Worm (Caenorhabditis elegans) whole organism, mixed stage, embryonic: Measurements from ENCODE around the gene pcm-1.

Source experiments
- M03D4.4 ChIP-seq: sonication (generic microtip); optimal IDR thresholded peaks from 2 replicates; lab custom pipeline; 2017; ENCODE audit warnings: mild to moderate bottlenecking, missing genetic modification characterization, missing compliant biosample characterization
- bed-3 ChIP-seq: fragments of 200-800 bp; sonication (Bioruptor generic); optimal IDR thresholded peaks from 3 replicates; lab custom pipeline; 2018; ENCODE audit warnings: mild to moderate bottlenecking, missing genetic modification characterization, moderate library complexity, missing compliant biosample characterization
- blmp-1 ChIP-seq: fragments of 150-350 bp; optimal IDR thresholded peaks from 2 replicates; lab custom pipeline; 2014; ENCODE audit warnings: missing biosample characterization, missing genetic modification characterization
- ceh-39 ChIP-seq: fragments of 150-350 bp; optimal IDR thresholded peaks from 2 replicates; lab custom pipeline; 2014; ENCODE audit warnings: missing biosample characterization, missing genetic modification characterization
- ceh-43 ChIP-seq: fragments of 200-800 bp; sonication (Bioruptor generic); optimal IDR thresholded peaks from 2 replicates; lab custom pipeline; 2018; ENCODE audit warnings: mild to moderate bottlenecking, missing genetic modification characterization, moderate library complexity, missing compliant biosample characterization
- ceh-83 ChIP-seq: fragments of 200-800 bp; sonication (Bioruptor generic); optimal IDR thresholded peaks from 2 replicates; lab custom pipeline; 2018; ENCODE audit warnings: mild to moderate bottlenecking, missing genetic modification characterization, missing compliant biosample characterization
- ces-1 ChIP-seq: fragments of 150-350 bp; optimal IDR thresholded peaks from 2 replicates; lab custom pipeline; 2014; ENCODE audit warnings: missing biosample characterization, missing genetic modification reagents, missing genetic modification characterization
- cnd-1 ChIP-seq: fragments of 200-800 bp; sonication (Bioruptor generic); optimal IDR thresholded peaks from 2 replicates; lab custom pipeline; 2018; ENCODE audit warnings: mild to moderate bottlenecking, missing genetic modification characterization, missing compliant biosample characterization
- drap-1 ChIP-seq: fragments of 200-800 bp; sonication (Bioruptor generic); optimal IDR thresholded peaks from 3 replicates; lab custom pipeline; 2018; ENCODE audit warnings: mild to moderate bottlenecking, missing genetic modification characterization, missing compliant biosample characterization
- elt-1 ChIP-seq: sonication (generic microtip); optimal IDR thresholded peaks from 2 replicates; lab custom pipeline; 2017; ENCODE audit warnings: missing genetic modification characterization, mild to moderate bottlenecking, missing compliant biosample characterization, antibody characterized with exemption, moderate library complexity, borderline replicate concordance; ENCODE audit not compliant: insufficient read depth
- elt-3 ChIP-seq: fragments of 150-350 bp; optimal IDR thresholded peaks from 2 replicates; lab custom pipeline; 2014; ENCODE audit warnings: missing biosample characterization, missing genetic modification characterization
- flh-1 ChIP-seq: fragments of 200-800 bp; sonication (Bioruptor generic); optimal IDR thresholded peaks from 2 replicates; lab custom pipeline; 2018; ENCODE audit warnings: mild to moderate bottlenecking, missing genetic modification characterization, moderate library complexity, missing compliant biosample characterization
- ham-2 ChIP-seq: fragments of 200-800 bp; sonication (Bioruptor generic); optimal IDR thresholded peaks from 2 replicates; lab custom pipeline; 2018; ENCODE audit warnings: mild to moderate bottlenecking, missing genetic modification characterization, missing compliant biosample characterization
- hlh-1 ChIP-seq: fragments of 150-350 bp; optimal IDR thresholded peaks from 2 replicates; lab custom pipeline; 2014; ENCODE audit warnings: missing biosample characterization, missing genetic modification reagents, missing genetic modification characterization
- lin-13 ChIP-seq: fragments of 150-350 bp; optimal IDR thresholded peaks from 2 replicates; lab custom pipeline; 2014; ENCODE audit warnings: missing biosample characterization, missing genetic modification characterization
- lin-32 ChIP-seq: fragments of 200-800 bp; sonication (Bioruptor generic); optimal IDR thresholded peaks from 2 replicates; lab custom pipeline; 2018; ENCODE audit warnings: mild to moderate bottlenecking, missing genetic modification characterization, missing compliant biosample characterization
- lsy-2 ChIP-seq: fragments of 150-350 bp; optimal IDR thresholded peaks from 2 replicates; lab custom pipeline; 2014; ENCODE audit warnings: missing biosample characterization, missing genetic modification characterization
- mab-5 ChIP-seq: fragments of 150-350 bp; optimal IDR thresholded peaks from 2 replicates; lab custom pipeline; 2014; ENCODE audit warnings: missing biosample characterization, missing genetic modification characterization
- mep-1 ChIP-seq: fragments of 150-350 bp; optimal IDR thresholded peaks from 2 replicates; lab custom pipeline; 2017; ENCODE audit warnings: missing biosample characterization, missing genetic modification reagents, missing genetic modification characterization, inconsistent platforms
- mls-2 ChIP-seq: sonication (generic microtip); optimal IDR thresholded peaks from 2 replicates; lab custom pipeline; 2016; ENCODE audit warnings: mild to moderate bottlenecking, missing genetic modification characterization, moderate library complexity, missing compliant biosample characterization
- nhr-12 ChIP-seq: fragments of 150-350 bp; optimal IDR thresholded peaks from 2 replicates; lab custom pipeline; 2014; ENCODE audit warnings: missing biosample characterization, missing genetic modification characterization
- nhr-2 ChIP-seq: fragments of 150-350 bp; optimal IDR thresholded peaks from 2 replicates; lab custom pipeline; 2014; ENCODE audit warnings: missing biosample characterization, missing genetic modification characterization
- nhr-237 ChIP-seq: fragments of 150-350 bp; optimal IDR thresholded peaks from 2 replicates; lab custom pipeline; 2014; ENCODE audit warnings: missing biosample characterization, missing genetic modification characterization
- nhr-28 ChIP-seq: fragments of 150-350 bp; optimal IDR thresholded peaks from 2 replicates; lab custom pipeline; 2014; ENCODE audit warnings: missing biosample characterization, missing genetic modification characterization
- nhr-76 ChIP-seq: sonication (generic microtip); optimal IDR thresholded peaks from 2 replicates; lab custom pipeline; 2017; ENCODE audit warnings: missing biosample characterization, missing genetic modification characterization
- pha-4 ChIP-seq: fragments of 150-350 bp; optimal IDR thresholded peaks from 2 replicates; lab custom pipeline; 2018; ENCODE audit warnings: missing biosample characterization, missing genetic modification reagents, missing genetic modification characterization
- sem-2 ChIP-seq: fragments of 200-800 bp; sonication (Bioruptor generic); optimal IDR thresholded peaks from 2 replicates; lab custom pipeline; 2018; ENCODE audit warnings: mild to moderate bottlenecking, missing genetic modification characterization, missing compliant biosample characterization
- snpc-4 ChIP-seq: fragments of 150-350 bp; optimal IDR thresholded peaks from 2 replicates; lab custom pipeline; 2014; ENCODE audit warnings: missing biosample characterization, missing genetic modification characterization
- sptf-1 ChIP-seq: sonication (generic microtip); optimal IDR thresholded peaks from 2 replicates; lab custom pipeline; 2017; ENCODE audit warnings: mild to moderate bottlenecking, missing genetic modification characterization, moderate library complexity, missing compliant biosample characterization
- tbx-8 ChIP-seq: fragments of 200-800 bp; sonication (Bioruptor generic); optimal IDR thresholded peaks from 2 replicates; lab custom pipeline; 2018; ENCODE audit warnings: mild to moderate bottlenecking, missing genetic modification characterization, moderate library complexity, missing compliant biosample characterization
- unc-120 ChIP-seq: sonication (generic microtip); optimal IDR thresholded peaks from 2 replicates; lab custom pipeline; 2017; ENCODE audit warnings: missing genetic modification characterization, missing compliant biosample characterization; ENCODE audit not compliant: poor library complexity, severe bottlenecking
- unc-39 ChIP-seq: fragments of 150-350 bp; optimal IDR thresholded peaks from 2 replicates; lab custom pipeline; 2014; ENCODE audit warnings: missing biosample characterization, missing genetic modification characterization
- unc-62 ChIP-seq: fragments of 150-350 bp; optimal IDR thresholded peaks from 2 replicates; lab custom pipeline; 2014; ENCODE audit warnings: missing biosample characterization, missing genetic modification reagents, missing genetic modification characterization
- zip-8 ChIP-seq: fragments of 150-350 bp; optimal IDR thresholded peaks from 2 replicates; lab custom pipeline; 2014; ENCODE audit warnings: missing biosample characterization, missing genetic modification characterization
- ztf-11 ChIP-seq: fragments of 150-350 bp; optimal IDR thresholded peaks from 2 replicates; lab custom pipeline; 2014; ENCODE audit warnings: missing biosample characterization, missing genetic modification characterization

The pcm-1 gene

ce11 chrV:5963696-5964095 is at the start of gene pcm-1:
Gene pcm-1 (minus strand): TSS chrV:5963882.
- no peak for TF ChIP-seq nhr-2 (tag; lab: Kevin White, UChicago)
- no peak for TF ChIP-seq nhr-12
- no peak for TF ChIP-seq cnd-1 (tag; lab: Kevin White, UChicago)
- peak; percentile 47 for TF ChIP-seq ces-1 (GFP tag; lab: Kevin White, UChicago)
- TF ChIP-seq ztf-11, result no peak
- TF ChIP-seq ceh-83 (GFP tag; lab: Kevin White, UChicago), result no peak
- TF ChIP-seq, all 35 proteins: peak for 1

DNA sequence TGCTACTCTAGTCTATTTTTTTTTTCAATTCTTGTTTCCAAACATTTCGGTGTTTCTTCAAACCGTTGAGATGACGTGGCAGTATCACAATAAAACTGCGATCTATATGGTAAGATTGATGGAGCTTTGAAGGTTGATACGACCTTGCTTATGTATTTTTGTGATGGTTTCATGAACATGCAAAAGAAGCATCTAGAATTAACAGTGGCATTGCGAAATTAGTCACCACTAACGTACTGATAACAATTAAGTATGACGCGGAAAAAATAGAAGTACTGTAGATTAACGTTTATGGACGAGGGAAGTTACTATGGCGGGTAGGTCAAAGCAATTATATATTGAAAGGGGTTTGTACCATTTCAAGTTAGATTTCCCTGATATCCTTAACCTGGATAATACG is 48.7 kb upstream of the pcm-1 start:
- TF ChIP-seq cnd-1 (tag; lab: Kevin White, UChicago), result no peak
- TF ChIP-seq, all 35 proteins: peak for 0

- TF ChIP-seq nhr-76 (tag; lab: Kevin White, UChicago), result no peak
These were observed 47.0 kb upstream of the pcm-1 start for ce11 chrV:6010642-6011041.

DNA sequence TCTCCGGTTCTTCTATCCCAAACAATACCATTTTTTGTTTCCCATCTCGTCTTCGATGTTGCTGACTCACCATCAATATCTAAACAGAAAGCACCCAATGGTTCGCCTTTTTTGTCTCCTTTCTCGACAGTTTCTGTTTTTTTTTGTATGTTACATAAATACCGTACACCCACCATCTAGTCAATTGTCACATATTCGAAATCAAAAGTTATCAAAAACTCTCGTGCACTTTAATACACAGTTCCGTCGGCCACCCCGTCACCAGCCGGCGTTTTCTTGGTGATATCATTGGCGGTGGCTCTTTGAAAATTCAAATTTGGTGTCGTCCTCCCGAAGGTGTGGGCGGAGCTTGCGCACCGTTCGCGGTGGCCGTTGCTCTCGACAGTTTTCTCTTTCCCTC is 44.2 kb upstream of the pcm-1 start:
- TF ChIP-seq elt-1 (no peak), M03D4.4 (tag; lab: Kevin White, UChicago) (no peak), unc-120 (tag; lab: Kevin White, UChicago) (no peak), unc-62 (no peak), hlh-1 (tag; lab: Kevin White, UChicago) (no peak), unc-39 (tag; lab: Kevin White, UChicago) (no peak), ztf-11 (no peak), lsy-2 (tag; lab: Kevin White, UChicago) (no peak), lin-32 (GFP tag; lab: Kevin White, UChicago) (no peak), elt-3 (tag; lab: Kevin White, UChicago) (no peak), ham-2 (GFP tag; lab: Kevin White, UChicago) (no peak), blmp-1 (tag; lab: Kevin White, UChicago) (no peak), pha-4 (tag; lab: Kevin White, UChicago) (no peak), sem-2 (GFP tag; lab: Kevin White, UChicago) (no peak), zip-8 (tag; lab: Kevin White, UChicago) (no peak), drap-1 (GFP tag; lab: Kevin White, UChicago) (no peak), mab-5 (tag; lab: Kevin White, UChicago) (no peak), cnd-1 (tag; lab: Kevin White, UChicago) (no peak), nhr-28 (tag; lab: Kevin White, UChicago) (no peak), mls-2 (tag; lab: Kevin White, UChicago) (no peak)

DNA sequence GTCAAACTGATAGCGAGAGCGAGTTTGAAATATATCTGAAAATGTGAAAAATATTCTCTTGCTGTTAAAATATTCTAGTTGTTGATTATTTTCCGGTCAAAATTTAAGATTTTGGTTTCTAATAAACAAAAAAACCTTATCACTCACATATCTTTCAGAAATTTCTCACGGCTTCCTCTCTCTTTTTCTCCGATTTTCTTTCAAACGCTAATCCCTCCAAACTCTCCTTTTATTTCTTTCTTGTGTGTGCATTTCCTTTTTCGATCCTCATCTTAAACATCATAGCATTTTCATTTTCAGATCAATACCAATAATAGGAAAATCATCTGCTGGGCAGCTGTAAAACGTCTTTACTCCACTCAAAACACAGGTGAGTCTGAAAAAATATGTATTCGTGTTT is 39.6 kb upstream of the pcm-1 start, which contains the start of gene fos-1:
Gene fos-1, plus strand, starts transcription at position 301 of the 400 bp plus-strand sequence.
- TF ChIP-seq mls-2 (tag; lab: Kevin White, UChicago) (no peak), ceh-83 (GFP tag; lab: Kevin White, UChicago) (no peak), zip-8 (tag; lab: Kevin White, UChicago) (no peak), lsy-2 (tag; lab: Kevin White, UChicago) (no peak)

DNA sequence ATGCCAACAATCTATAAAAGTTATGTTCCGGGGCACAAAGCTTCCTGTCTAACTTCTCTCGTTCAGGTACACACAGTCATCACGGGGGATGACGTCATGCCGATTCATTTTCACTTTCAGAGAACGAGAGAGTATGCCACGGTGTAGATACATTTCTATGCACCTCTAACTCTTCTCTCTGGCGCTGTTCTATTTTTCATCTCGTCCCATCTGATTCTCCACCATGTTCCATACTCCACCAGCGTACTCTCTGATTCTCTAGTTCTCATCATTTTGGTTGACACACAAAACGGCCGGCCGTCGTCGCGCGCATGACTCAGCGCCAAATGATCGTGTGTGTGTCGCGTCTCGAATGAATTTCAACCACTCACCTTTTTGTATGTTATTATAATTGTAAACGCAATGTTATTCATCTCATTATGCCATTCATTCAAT is 36.7 kb upstream of the pcm-1 start:
- no peak for TF ChIP-seq nhr-2 (tag; lab: Kevin White, UChicago)
- TF ChIP-seq elt-1, result no peak
- TF ChIP-seq nhr-76 (tag; lab: Kevin White, UChicago), result no peak
- TF ChIP-seq nhr-12, result no peak
- peak; percentile 93 for TF ChIP-seq blmp-1 (tag; lab: Kevin White, UChicago)
- TF ChIP-seq bed-3 (GFP tag; lab: Kevin White, UChicago), result no peak
- TF ChIP-seq zip-8 (tag; lab: Kevin White, UChicago), result no peak
- peak; percentile 45 for TF ChIP-seq ces-1 (GFP tag; lab: Kevin White, UChicago)
- TF ChIP-seq nhr-28 (tag; lab: Kevin White, UChicago), result no peak
- TF ChIP-seq ztf-11, result no peak
- no peak for TF ChIP-seq tbx-8 (GFP tag; lab: Kevin White, UChicago)
- peak; percentile 64 for TF ChIP-seq elt-3 (tag; lab: Kevin White, UChicago)
- no peak for TF ChIP-seq hlh-1 (tag; lab: Kevin White, UChicago)
- peak; percentile 48 for TF ChIP-seq unc-62
- TF ChIP-seq lsy-2 (tag; lab: Kevin White, UChicago), result peak; percentile 14
- no peak for TF ChIP-seq snpc-4
- no peak for TF ChIP-seq ceh-43 (GFP tag; lab: Kevin White, UChicago)
- no peak for TF ChIP-seq unc-39 (tag; lab: Kevin White, UChicago)
- peak; percentile 41 for TF ChIP-seq unc-120 (tag; lab: Kevin White, UChicago)
- TF ChIP-seq ceh-83 (GFP tag; lab: Kevin White, UChicago), result no peak
- TF ChIP-seq cnd-1 (tag; lab: Kevin White, UChicago), result no peak
- no peak for TF ChIP-seq mls-2 (tag; lab: Kevin White, UChicago)
- no peak for TF ChIP-seq mab-5 (tag; lab: Kevin White, UChicago)
- no peak for TF ChIP-seq lin-13 (tag; lab: Kevin White, UChicago)
- TF ChIP-seq drap-1 (GFP tag; lab: Kevin White, UChicago), result no peak
- no peak for TF ChIP-seq lin-32 (GFP tag; lab: Kevin White, UChicago)
- no peak for TF ChIP-seq sem-2 (GFP tag; lab: Kevin White, UChicago)
- peak; percentile 49 for TF ChIP-seq mep-1 (tag; lab: Kevin White, UChicago)
- no peak for TF ChIP-seq flh-1 (GFP tag; lab: Kevin White, UChicago)
- TF ChIP-seq ceh-39 (tag; lab: Kevin White, UChicago), result no peak
- peak; percentile 76 for TF ChIP-seq nhr-237 (tag; lab: Kevin White, UChicago)
- peak; percentile 73 for TF ChIP-seq pha-4 (tag; lab: Kevin White, UChicago)
- no peak for TF ChIP-seq sptf-1 (tag; lab: Kevin White, UChicago)
- peak; percentile 27 for TF ChIP-seq ham-2 (GFP tag; lab: Kevin White, UChicago)
- TF ChIP-seq M03D4.4 (tag; lab: Kevin White, UChicago), result no peak
